Fruit fly (Drosophila melanogaster) S2 (cell line): ENCODE results near the gene tplus3b.

Experiments used
- CG8478 ChIP-seq: fragments of >200 bp; optimal IDR thresholded peaks from 2 replicates; lab custom pipeline; 2018
- CTCF ChIP-seq, 2 experiments: fragments of >200 bp; optimal IDR thresholded peaks; 2 replicates each; lab custom pipeline; 2018

DNA sequence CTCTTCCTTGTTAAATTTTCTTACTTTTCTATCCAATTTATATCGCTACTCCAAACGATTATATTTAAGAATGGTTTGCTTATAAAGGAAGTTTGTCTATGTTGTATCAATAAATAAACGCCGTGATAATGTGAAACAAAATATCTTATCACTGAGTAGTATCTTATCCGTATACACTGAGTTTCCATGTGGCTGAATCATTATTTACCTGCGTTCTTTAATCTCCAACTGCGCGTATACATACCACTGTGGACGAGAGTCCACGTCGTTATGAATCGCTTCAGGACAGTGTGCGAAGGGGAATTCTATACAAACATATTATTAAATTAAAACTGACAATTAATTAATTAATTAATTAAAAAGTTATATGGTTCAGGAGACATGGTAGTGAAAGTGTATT is 35.2 kb upstream of the tplus3b start:
- TF ChIP-seq CTCF (optimal IDR thresholded peaks at IDR 0.05; lab: Kevin White, UChicago) = no peak
- no peak for TF ChIP-seq CG8478
